Fruit fly (Drosophila melanogaster) whole organism, embryonic: ENCODE measurements around the gene Moca-cyp.
A peak's percentile ranks its signal among the peaks of the same experiment; 100 is the strongest.

Experiments used
- Asciz ChIP-seq: fragments of 200-800 bp; sonication (Bioruptor generic); optimal IDR thresholded peaks from 2 replicates; lab custom pipeline; 2017; ENCODE audit warnings: missing biosample characterization, mild to moderate bottlenecking, missing genetic modification characterization, missing genetic modification reagents
- CG10321 ChIP-seq: fragments of 200-800 bp; sonication (Bioruptor generic); IDR thresholded peaks from 2 replicates; pipeline ENCODE4 v1.3.6; 2022; ENCODE audit warnings: missing biosample characterization, missing genetic modification characterization
- CG10565 ChIP-seq: fragments of 200-800 bp; sonication (Bioruptor generic); optimal IDR thresholded peaks from 3 replicates; lab custom pipeline; 2016; ENCODE audit warnings: missing biosample characterization, mild to moderate bottlenecking, missing genetic modification characterization
- CG12299 ChIP-seq: fragments of 200-800 bp; sonication (Bioruptor generic); optimal IDR thresholded peaks from 2 replicates; lab custom pipeline; 2018; ENCODE audit warnings: missing biosample characterization, mild to moderate bottlenecking, missing genetic modification characterization
- CG1233 ChIP-seq: fragments of 200-800 bp; sonication (Bioruptor generic); optimal IDR thresholded peaks from 4 replicates; lab custom pipeline; 2018; ENCODE audit warnings: missing biosample characterization, mild to moderate bottlenecking, missing genetic modification characterization
- CG15479 ChIP-seq: fragments of 200-800 bp; sonication (Bioruptor generic); optimal IDR thresholded peaks from 3 replicates; lab custom pipeline; 2019; ENCODE audit warnings: missing biosample characterization, mild to moderate bottlenecking, missing genetic modification characterization, moderate library complexity
- CG16863 ChIP-seq: fragments of 200-800 bp; sonication (Bioruptor generic); optimal IDR thresholded peaks from 3 replicates; lab custom pipeline; 2016; ENCODE audit warnings: missing biosample characterization, missing genetic modification characterization
- CG17361 ChIP-seq: fragments of 200-800 bp; sonication (Bioruptor generic); IDR thresholded peaks from 3 replicates; pipeline ENCODE4 v1.3.6; 2022; ENCODE audit warnings: missing biosample characterization, missing genetic modification characterization
- CG17385 ChIP-seq: fragments of 200-800 bp; sonication (Bioruptor generic); optimal IDR thresholded peaks from 3 replicates; lab custom pipeline; 2018; ENCODE audit warnings: missing biosample characterization, mild to moderate bottlenecking, missing genetic modification characterization
- CG17912 ChIP-seq: fragments of 200-800 bp; sonication (Bioruptor generic); optimal IDR thresholded peaks from 2 replicates; lab custom pipeline; 2018; ENCODE audit warnings: missing biosample characterization, mild to moderate bottlenecking, missing genetic modification characterization
- CG31441 ChIP-seq: fragments of 200-800 bp; sonication (Bioruptor generic); IDR thresholded peaks from 2 replicates; pipeline ENCODE4 v1.3.6; 2022; ENCODE audit warnings: missing biosample characterization, missing genetic modification characterization
- CG33213 ChIP-seq: fragments of 200-800 bp; sonication (Bioruptor generic); optimal IDR thresholded peaks from 3 replicates; lab custom pipeline; 2016; ENCODE audit warnings: missing biosample characterization, missing genetic modification characterization
- CG4328 ChIP-seq: fragments of 200-800 bp; sonication (Bioruptor generic); optimal IDR thresholded peaks from 3 replicates; lab custom pipeline; 2017; ENCODE audit warnings: missing biosample characterization, missing genetic modification reagents, missing genetic modification characterization
- CG5180 ChIP-seq: fragments of 200-800 bp; sonication (Bioruptor generic); optimal IDR thresholded peaks from 3 replicates; lab custom pipeline; 2017; ENCODE audit warnings: missing biosample characterization, missing genetic modification characterization, mild to moderate bottlenecking, moderate library complexity, missing genetic modification reagents
- CG6175 ChIP-seq: fragments of 200-800 bp; sonication (Bioruptor generic); IDR thresholded peaks from 3 replicates; pipeline ENCODE4 v1.3.6; 2022; ENCODE audit warnings: missing biosample characterization, missing genetic modification characterization
- CG9609 ChIP-seq: fragments of 200-800 bp; sonication (Bioruptor generic); optimal IDR thresholded peaks from 3 replicates; lab custom pipeline; 2016; ENCODE audit warnings: missing biosample characterization, missing genetic modification characterization
- Dbx ChIP-seq: fragments of 200-800 bp; sonication (Bioruptor generic); IDR thresholded peaks from 3 replicates; pipeline ENCODE4 v1.3.6; 2022; ENCODE audit warnings: missing biosample characterization, missing genetic modification characterization
- E2f2 ChIP-seq: fragments of 200-800 bp; sonication (Bioruptor generic); IDR thresholded peaks from 2 replicates; pipeline ENCODE4 v1.3.6; 2022; ENCODE audit warnings: missing biosample characterization, missing genetic modification characterization
- Ets65A ChIP-seq: fragments of 200-800 bp; sonication (Bioruptor generic); peaks from one replicate; lab custom pipeline; 2016; ENCODE audit warnings: missing biosample characterization, missing genetic modification characterization
- HmgD ChIP-seq: fragments of 200-800 bp; sonication (Bioruptor generic); optimal IDR thresholded peaks from 3 replicates; lab custom pipeline; 2016; ENCODE audit warnings: missing biosample characterization, missing genetic modification characterization
- Hr39 ChIP-seq: fragments of >200 bp; optimal IDR thresholded peaks from 2 replicates; lab custom pipeline; 2017
- Kr ChIP-seq: fragments of 200-800 bp; sonication (Bioruptor generic); optimal IDR thresholded peaks from 2 replicates; lab custom pipeline; 2017; ENCODE audit warnings: missing biosample characterization, mild to moderate bottlenecking, missing genetic modification characterization
- MESR4 ChIP-seq: fragments of 200-800 bp; sonication (Bioruptor generic); optimal IDR thresholded peaks from 2 replicates; lab custom pipeline; 2018; ENCODE audit warnings: missing biosample characterization, mild to moderate bottlenecking, missing genetic modification characterization, moderate library complexity
- MTF-1 ChIP-seq: fragments of 200-800 bp; sonication (Bioruptor generic); optimal IDR thresholded peaks from 2 replicates; lab custom pipeline; 2018; ENCODE audit warnings: missing biosample characterization, mild to moderate bottlenecking, missing genetic modification characterization, borderline replicate concordance
- Oli ChIP-seq: fragments of 200-800 bp; sonication (Bioruptor generic); optimal IDR thresholded peaks from 2 replicates; lab custom pipeline; 2018; ENCODE audit warnings: missing biosample characterization, mild to moderate bottlenecking, missing genetic modification characterization, moderate library complexity
- Ptx1 ChIP-seq: fragments of 200-800 bp; sonication (Bioruptor generic); IDR thresholded peaks from 2 replicates; pipeline ENCODE4 v1.3.6; 2022; ENCODE audit warnings: missing biosample characterization, missing genetic modification characterization
- Sry-δ ChIP-seq: fragments of 200-800 bp; sonication (Bioruptor generic); optimal IDR thresholded peaks from 2 replicates; lab custom pipeline; 2016; ENCODE audit warnings: missing biosample characterization, missing genetic modification characterization
- Xbp1 ChIP-seq: fragments of 200-800 bp; sonication (Bioruptor generic); optimal IDR thresholded peaks from 3 replicates; lab custom pipeline; 2016; ENCODE audit warnings: missing biosample characterization, mild to moderate bottlenecking, missing genetic modification characterization
- YL-1 ChIP-seq: fragments of 200-800 bp; sonication (Bioruptor generic); optimal IDR thresholded peaks from 3 replicates; lab custom pipeline; 2017; ENCODE audit warnings: missing biosample characterization, mild to moderate bottlenecking, missing genetic modification characterization
- bbx ChIP-seq: fragments of 200-800 bp; sonication (Bioruptor generic); IDR thresholded peaks from 2 replicates; pipeline ENCODE4 v1.3.6; 2022; ENCODE audit warnings: missing biosample characterization, missing genetic modification characterization; ENCODE audit not compliant: partially characterized antibody
- caup ChIP-seq: fragments of 200-800 bp; sonication (Bioruptor generic); optimal IDR thresholded peaks from 3 replicates; lab custom pipeline; 2017; ENCODE audit warnings: missing biosample characterization, mild to moderate bottlenecking, missing genetic modification characterization, moderate library complexity; ENCODE audit not compliant: severe bottlenecking
- dan ChIP-seq: fragments of 200-800 bp; sonication (Bioruptor generic); IDR thresholded peaks from 2 replicates; pipeline ENCODE4 v1.3.6; 2022; ENCODE audit warnings: missing biosample characterization, missing genetic modification characterization
- ewg ChIP-seq: fragments of 200-800 bp; sonication (Bioruptor generic); optimal IDR thresholded peaks from 3 replicates; lab custom pipeline; 2017; ENCODE audit warnings: mild to moderate bottlenecking, missing biosample characterization, missing genetic modification reagents, missing genetic modification characterization
- gsb ChIP-seq: fragments of 200-800 bp; sonication (Bioruptor generic); IDR thresholded peaks from 2 replicates; pipeline ENCODE4 v1.3.6; 2022; ENCODE audit warnings: missing biosample characterization, missing genetic modification characterization
- ham ChIP-seq: fragments of 200-800 bp; sonication (Bioruptor generic); IDR thresholded peaks from 2 replicates; pipeline ENCODE4 v1.3.6; 2022; ENCODE audit warnings: missing biosample characterization, missing genetic modification characterization
- hbn ChIP-seq: fragments of 200-800 bp; sonication (Bioruptor generic); IDR thresholded peaks from 2 replicates; pipeline ENCODE4 v1.3.6; 2022; ENCODE audit warnings: missing biosample characterization, missing genetic modification characterization; ENCODE audit not compliant: partially characterized antibody
- hth ChIP-seq: fragments of >200 bp; optimal IDR thresholded peaks from 2 replicates; lab custom pipeline; 2017; ENCODE audit warnings: inconsistent platforms
- inv ChIP-seq: fragments of 200-800 bp; sonication (Bioruptor generic); IDR thresholded peaks from 2 replicates; pipeline ENCODE4 v1.3.6; 2022; ENCODE audit warnings: missing biosample characterization, missing genetic modification characterization; ENCODE audit not compliant: partially characterized antibody
- lov ChIP-seq, 2 experiments: fragments of 200-800 bp in 1 of 2; fragments of >200 bp in 1 of 2; sonication (Bioruptor generic) in 1 of 2; IDR thresholded peaks in 1 of 2; optimal IDR thresholded peaks in 1 of 2; 2 replicates in 1 of 2; 3 replicates in 1 of 2; pipeline versions ENCODE4 v1.3.6 to Lab custom; 2017 to 2022; ENCODE audit warnings: missing biosample characterization in 1 of 2, missing genetic modification characterization in 1 of 2
- mld ChIP-seq: fragments of 200-800 bp; sonication (Bioruptor generic); IDR thresholded peaks from 3 replicates; pipeline ENCODE4 v1.3.6; 2022; ENCODE audit warnings: missing biosample characterization, missing genetic modification characterization; ENCODE audit not compliant: partially characterized antibody
- pan ChIP-seq, 4 experiments: fragments of >200 bp in 3 of 4; fragments of 200-800 bp in 1 of 4; sonication (Bioruptor generic) in 1 of 4; optimal IDR thresholded peaks in 3 of 4; IDR thresholded peaks in 1 of 4; 2 replicates each; pipeline versions ENCODE4 v1.3.6 to Lab custom; 2017 to 2022; ENCODE audit warnings: missing biosample characterization in 2 of 4, missing genetic modification characterization in 2 of 4, mixed read lengths in 1 of 4
- phol ChIP-seq: fragments of 200-800 bp; sonication (Bioruptor generic); optimal IDR thresholded peaks from 3 replicates; lab custom pipeline; 2018; ENCODE audit warnings: missing biosample characterization, mild to moderate bottlenecking, missing genetic modification characterization, moderate library complexity
- sqz ChIP-seq: fragments of 200-800 bp; sonication (Bioruptor generic); optimal IDR thresholded peaks from 3 replicates; lab custom pipeline; 2018; ENCODE audit warnings: missing biosample characterization, mild to moderate bottlenecking, missing genetic modification characterization
- tin ChIP-seq: fragments of 200-800 bp; sonication (Bioruptor generic); optimal IDR thresholded peaks from 3 replicates; lab custom pipeline; 2016; ENCODE audit warnings: missing biosample characterization, missing genetic modification characterization
- tx ChIP-seq: fragments of 200-800 bp; sonication (Bioruptor generic); optimal IDR thresholded peaks from 2 replicates; lab custom pipeline; 2016; ENCODE audit warnings: missing biosample characterization, missing genetic modification characterization
- unc-4 ChIP-seq: fragments of 200-800 bp; sonication (Bioruptor generic); IDR thresholded peaks from 2 replicates; pipeline ENCODE4 v1.3.6; 2022; ENCODE audit warnings: missing biosample characterization, missing genetic modification characterization; ENCODE audit not compliant: partially characterized antibody
- wek ChIP-seq: fragments of 200-800 bp; sonication (Bioruptor generic); optimal IDR thresholded peaks from 3 replicates; lab custom pipeline; 2018; ENCODE audit warnings: missing biosample characterization, mild to moderate bottlenecking, missing genetic modification characterization, moderate library complexity
- yki ChIP-seq: fragments of >200 bp; optimal IDR thresholded peaks from 3 replicates; lab custom pipeline; 2018

Gene Moca-cyp

dm6 chr3R:28326150-28326965 lies 13.8 kb upstream of the Moca-cyp start (continued):
- TF ChIP-seq CG17912, result peak; percentile 96
- TF ChIP-seq tx (GFP tag; lab: Kevin White, UChicago), result peak; percentile 100
- peak; percentile 100 for TF ChIP-seq Xbp1 (GFP tag; lab: Kevin White, UChicago)
- peak; percentile 100 for TF ChIP-seq CG16863 (GFP tag; lab: Kevin White, UChicago)
- TF ChIP-seq pan (optimal IDR thresholded peaks at IDR 0.05; lab: Kevin White, UChicago), result no peak
- no peak for TF ChIP-seq pan (GFP tag; optimal IDR thresholded peaks at IDR 0.05 in 1 of 2, IDR thresholded peaks at IDR 0.05 in 1 of 2)
- TF ChIP-seq caup (GFP tag; lab: Kevin White, UChicago), result peak; percentile 99
- TF ChIP-seq CG4328, result peak; percentile 98
- TF ChIP-seq Dbx (GFP tag; lab: Robert Waterston, UW), result no peak
- no peak for TF ChIP-seq lov (optimal IDR thresholded peaks at IDR 0.05; lab: Kevin White, UChicago)
- TF ChIP-seq lov (GFP tag; IDR thresholded peaks at IDR 0.05; lab: Robert Waterston, UW), result no peak
- peak; percentile 99 for TF ChIP-seq Oli (tag; lab: Kevin White, UChicago)
- TF ChIP-seq gsb (GFP tag; lab: Robert Waterston, UW), result no peak
- peak; percentile 99 for TF ChIP-seq CG1233
- TF ChIP-seq wek, result peak; percentile 94
- TF ChIP-seq E2f2 (GFP tag; lab: Robert Waterston, UW), result no peak
- no peak for TF ChIP-seq CG6175 (GFP tag; lab: Robert Waterston, UW)
- TF ChIP-seq ham (GFP tag; lab: Robert Waterston, UW), result no peak
- TF ChIP-seq Sry-δ (GFP tag; lab: Kevin White, UChicago), result peak; percentile 84
- TF ChIP-seq MESR4 (GFP tag; lab: Kevin White, UChicago), result peak; percentile 88
- peak; percentile 29 for TF ChIP-seq yki
- TF ChIP-seq hbn (GFP tag; lab: Robert Waterston, UW), result no peak
- peak; percentile 93 for TF ChIP-seq CG5180 (GFP tag; lab: Kevin White, UChicago)
- peak; percentile 100 for TF ChIP-seq Ets65A (GFP tag; lab: Kevin White, UChicago)
- no peak for TF ChIP-seq hth
- TF ChIP-seq bbx (GFP tag; lab: Robert Waterston, UW), result no peak
- TF ChIP-seq CG12299 (tag; lab: Kevin White, UChicago), result peak; percentile 99
- TF ChIP-seq CG17385, result peak; percentile 99
- TF ChIP-seq YL-1 (GFP tag; lab: Kevin White, UChicago), result peak; percentile 99
- TF ChIP-seq dan, result no peak
- peak; percentile 90 for TF ChIP-seq CG15479 (GFP tag; lab: Kevin White, UChicago)
- no peak for TF ChIP-seq CG31441 (GFP tag; lab: Robert Waterston, UW)
- no peak for TF ChIP-seq CG17361
- TF ChIP-seq tin (GFP tag; lab: Kevin White, UChicago), result peak; percentile 99
- TF ChIP-seq Kr, result peak; percentile 91
- TF ChIP-seq inv (GFP tag; lab: Robert Waterston, UW), result no peak
- no peak for TF ChIP-seq CG10321 (GFP tag; lab: Robert Waterston, UW)
- peak; percentile 99 for TF ChIP-seq Asciz (GFP tag; lab: Kevin White, UChicago)
- peak; percentile 99 for TF ChIP-seq CG9609 (GFP tag; lab: Kevin White, UChicago)
- no peak for TF ChIP-seq Hr39 (lab: Kevin White, UChicago)
- TF ChIP-seq phol (tag; lab: Kevin White, UChicago), result peak; percentile 98
- no peak for TF ChIP-seq mld
- peak; percentile 95 for TF ChIP-seq CG10565
- TF ChIP-seq unc-4 (GFP tag; lab: Robert Waterston, UW), result no peak
- TF ChIP-seq CG33213 (GFP tag; lab: Kevin White, UChicago), result peak; percentile 99
- TF ChIP-seq sqz (GFP tag; lab: Kevin White, UChicago), result peak; percentile 100
- peak; percentile 99 for TF ChIP-seq ewg (GFP tag; lab: Kevin White, UChicago)
- TF ChIP-seq MTF-1 (GFP tag; lab: Kevin White, UChicago), result peak; percentile 98
- TF ChIP-seq Ptx1 (GFP tag; lab: Robert Waterston, UW), result no peak
- TF ChIP-seq HmgD (GFP tag; lab: Kevin White, UChicago), result peak; percentile 100
